Fruit fly (Drosophila melanogaster) S2 (cell line): Measurements from ENCODE around the gene Taf12.

ENCODE experiments used
- CG8478 ChIP-seq: fragments of >200 bp; optimal IDR thresholded peaks from 2 replicates; lab custom pipeline; 2018
- CTCF ChIP-seq, 2 experiments: fragments of >200 bp; optimal IDR thresholded peaks; 2 replicates each; lab custom pipeline; 2018

- TF ChIP-seq CTCF (optimal IDR thresholded peaks at IDR 0.05; lab: Kevin White, UChicago) (no peak), CG8478 (lab: Kevin White, UChicago) (no peak)
Observed at dm6 chr3R:11673955-11674663, 5.4 kb downstream of the Taf12 start, which contains the start of gene CG14715.
